Worm (Caenorhabditis elegans) whole organism, L2 larva: ENCODE data around the gene F36H1.11.

Source experiments
- aly-2 ChIP-seq: fragments of 150-350 bp; optimal IDR thresholded peaks from 2 replicates; lab custom pipeline; 2014; ENCODE audit warnings: missing biosample characterization, missing genetic modification characterization
- ama-1 ChIP-seq: fragments of 150-350 bp; optimal IDR thresholded peaks from 2 replicates; lab custom pipeline; 2018; ENCODE audit warnings: inconsistent platforms
- ceh-16 ChIP-seq: fragments of 150-350 bp; optimal IDR thresholded peaks from 2 replicates; lab custom pipeline; 2014; ENCODE audit warnings: missing biosample characterization, missing genetic modification characterization
- egl-27 ChIP-seq: sonication (generic microtip); optimal IDR thresholded peaks from 3 replicates; lab custom pipeline; 2017; ENCODE audit warnings: missing biosample characterization, missing genetic modification reagents, missing genetic modification characterization
- elt-1 ChIP-seq: fragments of 150-350 bp; optimal IDR thresholded peaks from 2 replicates; lab custom pipeline; 2014; ENCODE audit warnings: missing biosample characterization, missing genetic modification characterization
- lin-11 ChIP-seq: fragments of 150-350 bp; sonication (generic microtip); optimal IDR thresholded peaks from 2 replicates; lab custom pipeline; 2014; ENCODE audit warnings: missing biosample characterization, missing genetic modification characterization, inconsistent platforms, mixed read lengths
- lin-13 ChIP-seq: fragments of 150-350 bp; optimal IDR thresholded peaks from 2 replicates; lab custom pipeline; 2014; ENCODE audit warnings: missing biosample characterization, missing genetic modification reagents, missing genetic modification characterization
- lsy-2 ChIP-seq, 2 experiments: fragments of 150-350 bp in 1 of 2; sonication (generic microtip) in 1 of 2; optimal IDR thresholded peaks; 2 replicates each; lab custom pipeline; 2014 to 2017; ENCODE audit warnings: missing biosample characterization in 2 of 2, missing genetic modification characterization in 2 of 2
- mbf-1 ChIP-seq: sonication (generic microtip); optimal IDR thresholded peaks from 2 replicates; lab custom pipeline; 2017; ENCODE audit warnings: missing biosample characterization, missing genetic modification characterization
- mdl-1 ChIP-seq, 2 experiments: fragments of 150-350 bp in 1 of 2; sonication (generic microtip) in 1 of 2; optimal IDR thresholded peaks; 2 replicates each; lab custom pipeline; 2017; ENCODE audit warnings: missing biosample characterization in 2 of 2, missing genetic modification characterization in 2 of 2
- nhr-10 ChIP-seq: sonication (generic microtip); optimal IDR thresholded peaks from 2 replicates; lab custom pipeline; 2017; ENCODE audit warnings: missing biosample characterization, missing genetic modification characterization
- nhr-23 ChIP-seq: fragments of 150-350 bp; optimal IDR thresholded peaks from 2 replicates; lab custom pipeline; 2014; ENCODE audit warnings: missing biosample characterization, missing genetic modification reagents, missing genetic modification characterization
- unc-62 ChIP-seq: fragments of 150-350 bp; optimal IDR thresholded peaks from 2 replicates; lab custom pipeline; 2014; ENCODE audit warnings: missing biosample characterization, missing genetic modification reagents, missing genetic modification characterization
- ztf-11 ChIP-seq: sonication (generic microtip); optimal IDR thresholded peaks from 2 replicates; lab custom pipeline; 2017; ENCODE audit warnings: missing biosample characterization, missing genetic modification characterization

ce11 chrIV:11067003-11067402, 18.0 kb downstream of the F36H1.11 start, which contains the start of gene ttr-17:
- TF ChIP-seq ztf-11 (tag; lab: Kevin White, UChicago) = no peak
- no peak for TF ChIP-seq lin-11
- TF ChIP-seq mbf-1 (tag; lab: Kevin White, UChicago) = no peak
- TF ChIP-seq unc-62 (GFP tag; lab: Kevin White, UChicago) = no peak
- no peak for TF ChIP-seq nhr-23 (tag; lab: Kevin White, UChicago)
- no peak for TF ChIP-seq ceh-16 (tag; lab: Kevin White, UChicago)
- peak; percentile 54 for TF ChIP-seq ama-1
- no peak for TF ChIP-seq lin-13 (GFP tag; lab: Kevin White, UChicago)
- TF ChIP-seq aly-2 = no peak
- TF ChIP-seq lsy-2 (tag; optimal IDR thresholded peaks at IDR 0.05; lab: Kevin White, UChicago) = peak in 1 of 2 experiments; percentile 43
- no peak for TF ChIP-seq elt-1 (tag; lab: Kevin White, UChicago)
- no peak for TF ChIP-seq mdl-1 (tag; optimal IDR thresholded peaks at IDR 0.05; lab: Kevin White, UChicago)
- no peak for TF ChIP-seq egl-27
- no peak for TF ChIP-seq nhr-10 (tag; lab: Kevin White, UChicago)
